Worm (Caenorhabditis elegans): ENCODE data around the gene str-206.

Gene str-206

ce11 chrV:6230629-6231229 is 12.8 kb downstream of the str-206 start:
- TF ChIP-seq C06A6.2 (GFP tag; conservative IDR thresholded peaks at IDR 0.05) (no peak), tbp1 (GFP tag; optimal IDR thresholded peaks at IDR 0.05) (no peak), die-1 (tag; optimal IDR thresholded peaks at IDR 0.05) (no peak), snpc-4 (GFP tag; optimal IDR thresholded peaks at IDR 0.05) (no peak), snpc-4 (tag; optimal IDR thresholded peaks at IDR 0.05) (no peak), ekl-4 (GFP tag; IDR thresholded peaks at IDR 0.05) (no peak), cebp-2 (GFP tag; IDR thresholded peaks at IDR 0.05) (no peak), T26A5.8 (tag; optimal IDR thresholded peaks at IDR 0.05) (no peak), F57C9.4 (tag; optimal IDR thresholded peaks at IDR 0.05) (no peak), ceh-79 (tag; optimal IDR thresholded peaks at IDR 0.05) (no peak), lsy-27 (tag; optimal IDR thresholded peaks at IDR 0.05; ENCODE audit: borderline replicate concordance, insufficient read depth) (no peak), ztf-25 (GFP tag; IDR thresholded peaks at IDR 0.05) (no peak), pbrm-1 (GFP tag; IDR thresholded peaks at IDR 0.05) (no peak), B0336.3 (GFP tag; IDR thresholded peaks at IDR 0.05) (0 out of 2 replicates have a peak, but pooled peaks have one; percentile 26), aptf-3 (GFP tag; IDR thresholded peaks at IDR 0.05) (no peak), lin-26 (GFP tag; IDR thresholded peaks at IDR 0.05) (no peak), snpc-1.3 (tag; optimal IDR thresholded peaks at IDR 0.05; ENCODE audit: insufficient read depth) (no peak), gei-17 (GFP tag; optimal IDR thresholded peaks at IDR 0.05) (no peak), attf-6 (GFP tag; IDR thresholded peaks at IDR 0.05) (no peak), bed-1 (GFP tag; IDR thresholded peaks at IDR 0.05) (no peak), bed-2 (GFP tag; IDR thresholded peaks at IDR 0.05) (no peak), tbx-9 (tag; optimal IDR thresholded peaks at IDR 0.05; ENCODE audit: borderline replicate concordance) (no peak), nhr-80 (tag; optimal IDR thresholded peaks at IDR 0.05) (peak; percentile 89), ccch-3 (GFP tag; optimal IDR thresholded peaks at IDR 0.05) (no peak), zim-3 (tag; optimal IDR thresholded peaks at IDR 0.05) (no peak), ceh-91 (GFP tag; IDR thresholded peaks at IDR 0.05) (no peak), F33H1.4 (GFP tag; IDR thresholded peaks at IDR 0.05) (no peak), snpc-1.1 (tag; optimal IDR thresholded peaks at IDR 0.05; ENCODE audit: insufficient read depth) (no peak), efl-1 (GFP tag; optimal IDR thresholded peaks at IDR 0.05) (no peak), F10E7.11 (tag; optimal IDR thresholded peaks at IDR 0.05) (no peak), cebp-1 (GFP tag; IDR thresholded peaks at IDR 0.05) (no peak), cebp-1 (tag; optimal IDR thresholded peaks at IDR 0.05) (peak; percentile 21), rec-8 (tag; optimal IDR thresholded peaks at IDR 0.05) (no peak), egrh-3 (GFP tag; IDR thresholded peaks at IDR 0.05) (no peak), zfh-2 (GFP tag; conservative IDR thresholded peaks at IDR 0.05) (0 out of 2 replicates have a peak, but pooled peaks have one; percentile 22), ceh-58 (GFP tag; IDR thresholded peaks at IDR 0.05) (no peak), lin-35 (GFP tag; optimal IDR thresholded peaks at IDR 0.05) (no peak), Y53G8AR.9 (GFP tag; conservative IDR thresholded peaks at IDR 0.05) (no peak), mcd-1 (GFP tag; IDR thresholded peaks at IDR 0.05) (no peak), pha-4 (tag; optimal IDR thresholded peaks at IDR 0.05) (no peak), let-526 (GFP tag; IDR thresholded peaks at IDR 0.05) (no peak), attf-5 (GFP tag; optimal IDR thresholded peaks at IDR 0.05) (peak; percentile 16), sea-2 (GFP tag; IDR thresholded peaks at IDR 0.05) (no peak), F52B5.7 (tag; optimal IDR thresholded peaks at IDR 0.05) (no peak), atf-7 (tag; optimal IDR thresholded peaks at IDR 0.05) (no peak), repo-1 (tag; optimal IDR thresholded peaks at IDR 0.05) (no peak), hrde-1 (tag; optimal IDR thresholded peaks at IDR 0.05; ENCODE audit: borderline replicate concordance) (no peak), hlh-12 (tag; optimal IDR thresholded peaks at IDR 0.05) (no peak), F57A8.1 (GFP tag; optimal IDR thresholded peaks at IDR 0.05) (no peak)

Measured in whole organism, young adult.